Worm (Caenorhabditis elegans): ENCODE data around the gene C01G6.2.

C01G6.2 gene

ce11 chrII:9299679-9300078 lies 32.8 kb downstream of the C01G6.2 start:
- peak; percentile 45 for TF ChIP-seq unc-55 (GFP tag; optimal IDR thresholded peaks at IDR 0.05)
- no peak for TF ChIP-seq syd-9 (tag; optimal IDR thresholded peaks at IDR 0.05)
- TF ChIP-seq unc-42 (tag; optimal IDR thresholded peaks at IDR 0.05) = no peak

- TF ChIP-seq syd-9 (tag; optimal IDR thresholded peaks at IDR 0.05) = no peak
- no peak for TF ChIP-seq T23F11.4 (GFP tag; optimal IDR thresholded peaks at IDR 0.05)
- TF ChIP-seq ceh-19 (GFP tag; optimal IDR thresholded peaks at IDR 0.05) = no peak
- TF ChIP-seq elt-2 (tag; optimal IDR thresholded peaks at IDR 0.05) = peak; percentile 90
- no peak for TF ChIP-seq ceh-18 (tag; optimal IDR thresholded peaks at IDR 0.05)
- peak; percentile 13 for TF ChIP-seq unc-55 (GFP tag; optimal IDR thresholded peaks at IDR 0.05)
These were observed 34.2 kb downstream of the C01G6.2 start for ce11 chrII:9301065-9301464.

- no peak for TF ChIP-seq ztf-16 (tag; optimal IDR thresholded peaks at IDR 0.05)
- no peak for TF ChIP-seq rnt-1 (tag; optimal IDR thresholded peaks at IDR 0.05)
- no peak for TF ChIP-seq elt-4 (tag; optimal IDR thresholded peaks at IDR 0.05)
- no peak for TF ChIP-seq ceh-24 (tag; optimal IDR thresholded peaks at IDR 0.05)
- no peak for TF ChIP-seq ceh-2 (tag; optimal IDR thresholded peaks at IDR 0.05)
These were observed 36.7 kb downstream of the C01G6.2 start for ce11 chrII:9303545-9303944.

- TF ChIP-seq ceh-31 (tag; optimal IDR thresholded peaks at IDR 0.05) = peak; percentile 3
- no peak for TF ChIP-seq ref-2 (tag; optimal IDR thresholded peaks at IDR 0.05)
- peak; percentile 73 for TF ChIP-seq unc-42 (tag; optimal IDR thresholded peaks at IDR 0.05)
- peak; percentile 5 for TF ChIP-seq tbx-2 (tag; optimal IDR thresholded peaks at IDR 0.05)
- TF ChIP-seq nfya-1 (tag; optimal IDR thresholded peaks at IDR 0.05) = no peak
- no peak for TF ChIP-seq tbx-7 (tag; optimal IDR thresholded peaks at IDR 0.05)
These were observed 38.0 kb downstream of the C01G6.2 start for ce11 chrII:9304849-9305248.

- TF ChIP-seq pax-1 (tag; optimal IDR thresholded peaks at IDR 0.05) (no peak), ceh-34 (tag; optimal IDR thresholded peaks at IDR 0.05) (peak; percentile 27), unc-55 (GFP tag; optimal IDR thresholded peaks at IDR 0.05) (peak; percentile 4), unc-42 (tag; optimal IDR thresholded peaks at IDR 0.05) (peak; percentile 65), elt-4 (tag; optimal IDR thresholded peaks at IDR 0.05) (no peak)
These were observed 38.7 kb downstream of the C01G6.2 start for ce11 chrII:9305575-9305974.

- TF ChIP-seq ztf-16 (tag; optimal IDR thresholded peaks at IDR 0.05) (no peak), rnt-1 (tag; optimal IDR thresholded peaks at IDR 0.05) (peak; percentile 56), T23F11.4 (GFP tag; optimal IDR thresholded peaks at IDR 0.05) (no peak), ceh-30 (tag; optimal IDR thresholded peaks at IDR 0.05) (no peak), ceh-22 (tag; optimal IDR thresholded peaks at IDR 0.05) (no peak), pax-1 (tag; optimal IDR thresholded peaks at IDR 0.05) (no peak), unc-55 (GFP tag; optimal IDR thresholded peaks at IDR 0.05) (peak; percentile 91), tbx-2 (tag; optimal IDR thresholded peaks at IDR 0.05) (no peak), syd-9 (tag; optimal IDR thresholded peaks at IDR 0.05) (peak; percentile 1), nfya-1 (tag; optimal IDR thresholded peaks at IDR 0.05) (peak; percentile 52), K09A11.1 (tag; optimal IDR thresholded peaks at IDR 0.05; ENCODE audit: insufficient read depth) (no peak), pag-3 (tag; optimal IDR thresholded peaks at IDR 0.05; ENCODE audit: borderline replicate concordance) (no peak), ahr-1 (tag; optimal IDR thresholded peaks at IDR 0.05) (no peak), nhr-232 (tag; optimal IDR thresholded peaks at IDR 0.05) (no peak), ama-1 (optimal IDR thresholded peaks at IDR 0.05) (no peak), dve-1 (tag; optimal IDR thresholded peaks at IDR 0.05) (no peak), ceh-31 (tag; optimal IDR thresholded peaks at IDR 0.05) (peak; percentile 52), fax-1 (tag; optimal IDR thresholded peaks at IDR 0.05) (no peak), lim-6 (tag; optimal IDR thresholded peaks at IDR 0.05) (peak; percentile 0), zip-5 (tag; optimal IDR thresholded peaks at IDR 0.05) (no peak), pat-9 (tag; optimal IDR thresholded peaks at IDR 0.05) (no peak), pros-1 (tag; optimal IDR thresholded peaks at IDR 0.05) (no peak), F13H6.1 (tag; optimal IDR thresholded peaks at IDR 0.05) (no peak), unc-42 (tag; optimal IDR thresholded peaks at IDR 0.05) (peak; percentile 94), ceh-14 (tag; optimal IDR thresholded peaks at IDR 0.05) (peak; percentile 66)
These were observed 40.0 kb downstream of the C01G6.2 start for ce11 chrII:9306835-9307234.
